Worm (Caenorhabditis elegans) whole organism, L3 larva: ENCODE data around the gene npr-43.
A peak's percentile ranks its signal among the peaks of the same experiment; 100 is the strongest.

Experiments used
- R02D3.7 ChIP-seq: fragments of 150-350 bp; optimal IDR thresholded peaks from 2 replicates; lab custom pipeline; 2014; ENCODE audit warnings: missing biosample characterization, missing genetic modification characterization
- ZK546.5 ChIP-seq: sonication (generic microtip); optimal IDR thresholded peaks from 2 replicates; lab custom pipeline; 2017; ENCODE audit warnings: missing biosample characterization, missing genetic modification characterization
- aly-2 ChIP-seq: fragments of 150-350 bp; optimal IDR thresholded peaks from 2 replicates; lab custom pipeline; 2014; ENCODE audit warnings: missing biosample characterization, missing genetic modification characterization
- ama-1 ChIP-seq: fragments of 150-350 bp; optimal IDR thresholded peaks from 2 replicates; lab custom pipeline; 2018
- ceh-28 ChIP-seq: fragments of 150-350 bp; optimal IDR thresholded peaks from 2 replicates; lab custom pipeline; 2014; ENCODE audit warnings: missing biosample characterization, missing genetic modification reagents, missing genetic modification characterization
- ceh-82 ChIP-seq: fragments of 150-350 bp; optimal IDR thresholded peaks from 2 replicates; lab custom pipeline; 2014; ENCODE audit warnings: missing biosample characterization, missing genetic modification characterization
- ceh-9 ChIP-seq: sonication (generic microtip); optimal IDR thresholded peaks from 2 replicates; lab custom pipeline; 2018; ENCODE audit warnings: missing biosample characterization, missing genetic modification characterization
- daf-12 ChIP-seq: fragments of 150-350 bp; optimal IDR thresholded peaks from 2 replicates; lab custom pipeline; 2014; ENCODE audit warnings: missing biosample characterization, missing genetic modification reagents, missing genetic modification characterization
- egl-27 ChIP-seq: sonication (generic microtip); optimal IDR thresholded peaks from 4 replicates; lab custom pipeline; 2017; ENCODE audit warnings: missing biosample characterization, missing genetic modification reagents, missing genetic modification characterization
- egl-5 ChIP-seq: fragments of 150-350 bp; optimal IDR thresholded peaks from 2 replicates; lab custom pipeline; 2017; ENCODE audit warnings: missing biosample characterization, missing genetic modification reagents, missing genetic modification characterization, inconsistent platforms
- elt-1 ChIP-seq: fragments of 150-350 bp; optimal IDR thresholded peaks from 2 replicates; lab custom pipeline; 2014; ENCODE audit warnings: missing biosample characterization, missing genetic modification characterization
- elt-2 ChIP-seq: sonication (generic microtip); optimal IDR thresholded peaks from 2 replicates; lab custom pipeline; 2016; ENCODE audit warnings: missing genetic modification reagents, mild to moderate bottlenecking, missing genetic modification characterization, missing compliant biosample characterization
- elt-3 ChIP-seq, 3 experiments: fragments of 150-350 bp in 1 of 3; sonication (generic microtip) in 2 of 3; optimal IDR thresholded peaks; 2 replicates in 2 of 3; 4 replicates in 1 of 3; lab custom pipeline; 2014 to 2017; ENCODE audit warnings: missing biosample characterization in 3 of 3, missing genetic modification characterization in 3 of 3
- eor-1 ChIP-seq, 2 experiments: fragments of 150-350 bp; optimal IDR thresholded peaks; 2 replicates each; lab custom pipeline; 2014 to 2018; ENCODE audit warnings: missing biosample characterization in 2 of 2, missing genetic modification characterization in 2 of 2
- fkh-10 ChIP-seq: sonication (generic microtip); optimal IDR thresholded peaks from 2 replicates; lab custom pipeline; 2017; ENCODE audit warnings: missing biosample characterization, missing genetic modification reagents, missing genetic modification characterization
- fkh-2 ChIP-seq: fragments of 150-350 bp; optimal IDR thresholded peaks from 2 replicates; lab custom pipeline; 2014; ENCODE audit warnings: missing biosample characterization, missing genetic modification reagents, missing genetic modification characterization
- fos-1 ChIP-seq: fragments of 150-350 bp; optimal IDR thresholded peaks from 2 replicates; lab custom pipeline; 2014; ENCODE audit warnings: missing biosample characterization, missing genetic modification characterization
- hmg-11 ChIP-seq: sonication (generic microtip); optimal IDR thresholded peaks from 2 replicates; lab custom pipeline; 2016; ENCODE audit warnings: missing genetic modification characterization, missing compliant biosample characterization
- jun-1 ChIP-seq: fragments of 150-350 bp; optimal IDR thresholded peaks from 2 replicates; lab custom pipeline; 2014; ENCODE audit warnings: missing biosample characterization, missing genetic modification reagents, missing genetic modification characterization
- lsy-12 ChIP-seq: sonication (generic microtip); optimal IDR thresholded peaks from 2 replicates; lab custom pipeline; 2016; ENCODE audit warnings: mild to moderate bottlenecking, missing genetic modification characterization, missing compliant biosample characterization
- mdl-1 ChIP-seq: fragments of 150-350 bp; optimal IDR thresholded peaks from 2 replicates; lab custom pipeline; 2014; ENCODE audit warnings: missing biosample characterization, missing genetic modification characterization
- mml-1 ChIP-seq: fragments of 150-350 bp; sonication (generic microtip); optimal IDR thresholded peaks from 3 replicates; lab custom pipeline; 2014; ENCODE audit warnings: missing biosample characterization, missing genetic modification characterization
- nfya-1 ChIP-seq: sonication (generic microtip); optimal IDR thresholded peaks from 2 replicates; lab custom pipeline; 2017; ENCODE audit warnings: missing genetic modification characterization, mild to moderate bottlenecking, missing compliant biosample characterization, antibody characterized with exemption, moderate library complexity; ENCODE audit not compliant: insufficient read depth
- nhr-11 ChIP-seq: fragments of 150-350 bp; optimal IDR thresholded peaks from 2 replicates; lab custom pipeline; 2014; ENCODE audit warnings: missing biosample characterization, missing genetic modification characterization
- nhr-12 ChIP-seq: fragments of 150-350 bp; optimal IDR thresholded peaks from 2 replicates; lab custom pipeline; 2014; ENCODE audit warnings: missing biosample characterization, missing genetic modification characterization
- nhr-23 ChIP-seq: fragments of 150-350 bp; optimal IDR thresholded peaks from 2 replicates; lab custom pipeline; 2014; ENCODE audit warnings: missing biosample characterization, missing genetic modification reagents, missing genetic modification characterization
- nhr-237 ChIP-seq: fragments of 150-350 bp; optimal IDR thresholded peaks from 2 replicates; lab custom pipeline; 2014; ENCODE audit warnings: missing biosample characterization, missing genetic modification characterization
- nhr-28 ChIP-seq: fragments of 150-350 bp; optimal IDR thresholded peaks from 2 replicates; lab custom pipeline; 2014; ENCODE audit warnings: missing biosample characterization, missing genetic modification characterization
- nhr-67 ChIP-seq: fragments of 150-350 bp; optimal IDR thresholded peaks from 2 replicates; lab custom pipeline; 2014; ENCODE audit warnings: missing biosample characterization, missing genetic modification characterization
- nhr-76 ChIP-seq: fragments of 150-350 bp; sonication (generic microtip); optimal IDR thresholded peaks from 5 replicates; lab custom pipeline; 2014; ENCODE audit warnings: missing biosample characterization, missing genetic modification characterization
- nhr-77 ChIP-seq: fragments of 150-350 bp; optimal IDR thresholded peaks from 2 replicates; lab custom pipeline; 2014; ENCODE audit warnings: missing biosample characterization, missing genetic modification characterization
- pqm-1 ChIP-seq: fragments of 150-350 bp; optimal IDR thresholded peaks from 2 replicates; lab custom pipeline; 2017; ENCODE audit warnings: missing biosample characterization, missing genetic modification characterization, inconsistent platforms
- sea-2 ChIP-seq: fragments of 150-350 bp; sonication (generic microtip); optimal IDR thresholded peaks from 4 replicates; lab custom pipeline; 2014; ENCODE audit warnings: missing biosample characterization, missing genetic modification reagents, missing genetic modification characterization
- skn-1 ChIP-seq: fragments of 150-350 bp; optimal IDR thresholded peaks from 2 replicates; lab custom pipeline; 2014; ENCODE audit warnings: missing biosample characterization, missing genetic modification characterization
- snpc-4 ChIP-seq: fragments of 150-350 bp; optimal IDR thresholded peaks from 2 replicates; lab custom pipeline; 2014; ENCODE audit warnings: missing biosample characterization, missing genetic modification characterization
- tbx-2 ChIP-seq: sonication (generic microtip); optimal IDR thresholded peaks from 2 replicates; lab custom pipeline; 2016; ENCODE audit warnings: mild to moderate bottlenecking, missing genetic modification characterization, missing compliant biosample characterization
- unc-39 ChIP-seq: sonication (generic microtip); optimal IDR thresholded peaks from 4 replicates; lab custom pipeline; 2017; ENCODE audit warnings: missing biosample characterization, missing genetic modification characterization
- unc-62 ChIP-seq: fragments of 150-350 bp; sonication (generic microtip); optimal IDR thresholded peaks from 4 replicates; lab custom pipeline; 2014; ENCODE audit warnings: missing biosample characterization, missing genetic modification reagents, missing genetic modification characterization

Gene npr-43

ce11 chrV:14414964-14415564 is 36.2 kb upstream of the npr-43 start, which contains the start of the genes nxf-1 and C15H11.11 (continued):
- no peak for TF ChIP-seq nhr-237
- TF ChIP-seq egl-5 (tag; lab: Kevin White, UChicago), result peak; percentile 79
- TF ChIP-seq eor-1 (tag; optimal IDR thresholded peaks at IDR 0.05; lab: Kevin White, UChicago), result no peak
- peak; percentile 60 for TF ChIP-seq nfya-1
- no peak for TF ChIP-seq elt-3 (tag; optimal IDR thresholded peaks at IDR 0.05; lab: Kevin White, UChicago)
- no peak for TF ChIP-seq nhr-77 (tag; lab: Kevin White, UChicago)
- TF ChIP-seq nhr-11 (tag; lab: Kevin White, UChicago), result no peak
- peak; percentile 28 for TF ChIP-seq skn-1 (tag; lab: Kevin White, UChicago)
- TF ChIP-seq tbx-2, result no peak
- TF ChIP-seq jun-1 (tag; lab: Kevin White, UChicago), result peak; percentile 79
- no peak for TF ChIP-seq egl-27 (tag; lab: Kevin White, UChicago)
- TF ChIP-seq aly-2 (tag; lab: Kevin White, UChicago), result no peak
- no peak for TF ChIP-seq lsy-12 (tag; lab: Kevin White, UChicago)
- TF ChIP-seq elt-1, result no peak
- TF ChIP-seq daf-12 (tag; lab: Kevin White, UChicago), result no peak
- peak; percentile 73 for TF ChIP-seq hmg-11 (tag; lab: Kevin White, UChicago)

DNA sequence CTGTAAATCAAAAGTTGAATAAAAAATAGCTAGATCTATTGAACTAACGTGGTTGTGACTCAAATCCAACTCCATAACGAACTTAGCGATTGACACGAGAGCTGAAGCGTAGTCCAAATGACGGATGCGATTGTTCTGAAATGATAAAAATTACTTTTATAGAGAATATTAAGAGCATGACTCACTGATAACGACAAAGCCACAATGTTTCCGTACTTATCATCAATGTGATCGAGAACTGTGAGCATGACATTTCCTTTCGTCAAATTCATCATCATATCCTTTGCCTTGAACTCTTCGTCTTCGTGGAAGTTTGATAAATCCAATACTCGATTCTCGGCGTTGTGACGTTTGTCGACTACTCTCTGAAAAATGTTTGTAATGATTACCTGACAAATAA is 35.1 kb upstream of the npr-43 start:
- TF ChIP-seq tbx-2 (no peak), mdl-1 (tag; lab: Kevin White, UChicago) (no peak), elt-2 (tag; lab: Kevin White, UChicago) (peak; percentile 71), nhr-12 (no peak), sea-2 (GFP tag; lab: Kevin White, UChicago) (no peak), nhr-11 (tag; lab: Kevin White, UChicago) (no peak), jun-1 (tag; lab: Kevin White, UChicago) (peak; percentile 58), fkh-10 (GFP tag; lab: Kevin White, UChicago) (no peak), mml-1 (tag; lab: Kevin White, UChicago) (no peak), pqm-1 (tag; lab: Kevin White, UChicago) (peak; percentile 86), ceh-28 (tag; lab: Kevin White, UChicago) (no peak), egl-5 (tag; lab: Kevin White, UChicago) (no peak), eor-1 (tag; optimal IDR thresholded peaks at IDR 0.05; lab: Kevin White, UChicago) (no peak), nfya-1 (no peak), elt-3 (tag; optimal IDR thresholded peaks at IDR 0.05; lab: Kevin White, UChicago) (no peak), ZK546.5 (tag; lab: Kevin White, UChicago) (no peak), ceh-9 (tag; lab: Kevin White, UChicago) (no peak), hmg-11 (tag; lab: Kevin White, UChicago) (no peak), lsy-12 (tag; lab: Kevin White, UChicago) (no peak), nhr-76 (tag; lab: Kevin White, UChicago) (no peak), unc-62 (GFP tag; lab: Kevin White, UChicago) (no peak), R02D3.7 (tag; lab: Kevin White, UChicago) (no peak), skn-1 (tag; lab: Kevin White, UChicago) (peak; percentile 10), fkh-2 (no peak), ceh-82 (tag; lab: Kevin White, UChicago) (no peak), nhr-67 (tag; lab: Kevin White, UChicago) (no peak), nhr-237 (no peak), snpc-4 (tag; lab: Kevin White, UChicago) (no peak), fos-1 (tag; lab: Kevin White, UChicago) (no peak), unc-39 (tag; lab: Kevin White, UChicago) (no peak), ama-1 (no peak), nhr-28 (tag; lab: Kevin White, UChicago) (no peak), nhr-23 (no peak), egl-27 (tag; lab: Kevin White, UChicago) (no peak)

- TF ChIP-seq nhr-12 (no peak), hmg-11 (tag; lab: Kevin White, UChicago) (no peak), nhr-67 (tag; lab: Kevin White, UChicago) (no peak), ama-1 (peak; percentile 65), snpc-4 (tag; lab: Kevin White, UChicago) (no peak)
Measured at ce11 chrV:14411989-14412388, 33.1 kb upstream of the npr-43 start.
